Worm (Caenorhabditis elegans) whole organism, L3 larva: ENCODE data around the gene F46C5.9.

Experiments
- egl-27 ChIP-seq: sonication (generic microtip); optimal IDR thresholded peaks from 4 replicates; lab custom pipeline; 2017; ENCODE audit warnings: missing biosample characterization, missing genetic modification reagents, missing genetic modification characterization
- elt-3 ChIP-seq, 3 experiments: fragments of 150-350 bp in 1 of 3; sonication (generic microtip) in 2 of 3; optimal IDR thresholded peaks; 2 replicates in 2 of 3; 4 replicates in 1 of 3; lab custom pipeline; 2014 to 2017; ENCODE audit warnings: missing biosample characterization in 3 of 3, missing genetic modification characterization in 3 of 3
- nhr-11 ChIP-seq: fragments of 150-350 bp; optimal IDR thresholded peaks from 2 replicates; lab custom pipeline; 2014; ENCODE audit warnings: missing biosample characterization, missing genetic modification characterization
- snpc-4 ChIP-seq: fragments of 150-350 bp; optimal IDR thresholded peaks from 2 replicates; lab custom pipeline; 2014; ENCODE audit warnings: missing biosample characterization, missing genetic modification characterization

DNA sequence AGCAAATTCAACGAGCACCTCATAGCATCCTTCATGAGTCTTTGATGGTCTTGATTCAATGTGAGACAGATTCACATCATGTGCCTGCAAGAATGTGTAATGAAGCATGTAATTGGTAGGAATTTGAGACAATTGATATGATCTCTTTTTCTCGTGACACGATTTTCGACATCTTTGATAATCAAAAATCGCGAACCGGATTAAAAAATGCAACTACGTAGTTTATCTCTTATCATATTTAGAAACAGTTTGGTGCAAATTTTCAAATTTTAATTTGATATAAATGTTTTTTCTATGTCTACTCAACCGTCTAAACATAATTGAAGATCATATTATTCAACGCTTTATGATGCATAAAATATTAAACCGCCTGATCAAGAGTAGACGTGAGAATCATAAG, 46.2 kb downstream of the F46C5.9 start:
- TF ChIP-seq nhr-11 (tag; lab: Kevin White, UChicago) = no peak
- no peak for TF ChIP-seq elt-3 (tag; optimal IDR thresholded peaks at IDR 0.05; lab: Kevin White, UChicago)
- no peak for TF ChIP-seq egl-27 (tag; lab: Kevin White, UChicago)
- TF ChIP-seq snpc-4 (tag; lab: Kevin White, UChicago) = no peak
